Worm (Caenorhabditis elegans) whole organism, early embryonic: ENCODE results near the gene mpst-2.

Experiments
- ama-1 ChIP-seq: fragments of 150-350 bp; optimal IDR thresholded peaks from 2 replicates; lab custom pipeline; 2014
- flt-1 ChIP-seq: fragments of 200-800 bp; sonication (Bioruptor generic); IDR thresholded peaks from 2 replicates; pipeline ENCODE4 v1.3.6; 2022; ENCODE audit warnings: missing genetic modification characterization, missing compliant biosample characterization

ce11 chrV:14928248-14928647 lies 35.0 kb upstream of the mpst-2 start, which contains the start of gene srg-55:
- TF ChIP-seq ama-1: no peak
- TF ChIP-seq flt-1 (GFP tag; lab: Robert Waterston, UW): no peak
